Fruit fly (Drosophila melanogaster): Measurements from ENCODE around the gene CG7386.

DNA sequence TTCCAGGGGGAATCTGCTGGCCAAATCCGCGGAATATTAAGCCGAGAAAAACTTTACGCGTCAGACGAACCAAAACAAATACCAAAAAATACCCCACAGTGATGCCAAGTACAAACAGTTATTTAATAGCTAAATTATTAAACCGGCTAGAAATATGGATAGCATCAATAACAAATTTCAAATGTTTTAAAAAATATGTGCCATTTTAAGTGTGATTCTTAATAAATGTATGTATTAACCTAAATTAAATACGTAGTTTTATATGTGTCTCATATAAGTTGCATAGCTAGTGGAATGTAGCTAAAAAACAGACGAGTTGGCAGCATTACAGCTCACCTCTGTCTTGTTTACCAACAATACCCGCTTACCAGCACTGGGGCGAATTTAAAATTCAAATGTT, 7.8 kb upstream of the CG7386 start, which contains the start of gene CG10274:
- TF ChIP-seq D1 (tag; optimal IDR thresholded peaks at IDR 0.05) = no peak
- TF ChIP-seq CG17806 (tag; optimal IDR thresholded peaks at IDR 0.05) = peak; percentile 40
- no peak for TF ChIP-seq Ets98B (GFP tag; IDR thresholded peaks at IDR 0.05)
- TF ChIP-seq CG32121 (GFP tag; IDR thresholded peaks at IDR 0.05) = peak; percentile 17; the same call in 1 of the 2 replicates
- TF ChIP-seq CG13204 (GFP tag; optimal IDR thresholded peaks at IDR 0.05) = no peak
- TF ChIP-seq rn (GFP tag; IDR thresholded peaks at IDR 0.05) = no peak
- TF ChIP-seq fd96Ca (GFP tag; IDR thresholded peaks at IDR 0.05) = no peak
- no peak for TF ChIP-seq gl (tag; optimal IDR thresholded peaks at IDR 0.05)
- TF ChIP-seq CG15710 (tag; optimal IDR thresholded peaks at IDR 0.05) = peak; percentile 72
- TF ChIP-seq CG8159 (tag; optimal IDR thresholded peaks at IDR 0.05) = no peak
- TF ChIP-seq CG12605 (GFP tag; IDR thresholded peaks at IDR 0.05) = no peak
- peak; percentile 59; the same call in 2 of the 3 replicates for TF ChIP-seq CG4496 (GFP tag; IDR thresholded peaks at IDR 0.05)
- no peak for TF ChIP-seq Pif1A (GFP tag; optimal IDR thresholded peaks at IDR 0.05)
- TF ChIP-seq EcR (GFP tag; optimal IDR thresholded peaks at IDR 0.05) = no peak
